Fruit fly (Drosophila melanogaster) whole organism, embryonic: Measurements from ENCODE around the gene SCAR.

Source experiments
- Adf1 ChIP-seq: fragments of 200-800 bp; sonication (Bioruptor generic); IDR thresholded peaks from 2 replicates; pipeline ENCODE4 v1.3.6; 2022; ENCODE audit warnings: missing biosample characterization, missing genetic modification characterization
- CG10274 ChIP-seq: fragments of 200-800 bp; sonication (Bioruptor generic); optimal IDR thresholded peaks from 3 replicates; lab custom pipeline; 2017; ENCODE audit warnings: missing biosample characterization, mild to moderate bottlenecking, missing genetic modification characterization
- CG10543 ChIP-seq: fragments of 200-800 bp; sonication (Bioruptor generic); optimal IDR thresholded peaks from 3 replicates; lab custom pipeline; 2017; ENCODE audit warnings: missing biosample characterization, mild to moderate bottlenecking, missing genetic modification characterization, moderate library complexity
- CG10565 ChIP-seq: fragments of 200-800 bp; sonication (Bioruptor generic); optimal IDR thresholded peaks from 3 replicates; lab custom pipeline; 2016; ENCODE audit warnings: missing biosample characterization, mild to moderate bottlenecking, missing genetic modification characterization
- CG13296 ChIP-seq: fragments of 200-800 bp; sonication (Bioruptor generic); optimal IDR thresholded peaks from 3 replicates; lab custom pipeline; 2018; ENCODE audit warnings: missing biosample characterization, mild to moderate bottlenecking, missing genetic modification characterization
- CG13424 ChIP-seq: fragments of 200-800 bp; sonication (Bioruptor generic); optimal IDR thresholded peaks from 2 replicates; lab custom pipeline; 2019; ENCODE audit warnings: missing biosample characterization, mild to moderate bottlenecking, missing genetic modification characterization, moderate library complexity
- CG14441 ChIP-seq: fragments of 200-800 bp; sonication (Bioruptor generic); IDR thresholded peaks from 2 replicates; pipeline ENCODE4 v1.3.6; 2022; ENCODE audit warnings: missing biosample characterization, missing genetic modification characterization
- CG15514 ChIP-seq: fragments of 200-800 bp; sonication (Bioruptor generic); optimal IDR thresholded peaks from 3 replicates; lab custom pipeline; 2017; ENCODE audit warnings: missing biosample characterization, missing genetic modification characterization, mild to moderate bottlenecking, moderate library complexity, missing genetic modification reagents
- CG17802 ChIP-seq: fragments of 200-800 bp; sonication (Bioruptor generic); optimal IDR thresholded peaks from 2 replicates; lab custom pipeline; 2018; ENCODE audit warnings: missing biosample characterization, mild to moderate bottlenecking, missing genetic modification characterization, moderate library complexity
- CG2120 ChIP-seq: fragments of 200-800 bp; sonication (Bioruptor generic); optimal IDR thresholded peaks from 3 replicates; lab custom pipeline; 2016; ENCODE audit warnings: missing biosample characterization, missing genetic modification characterization
- CG2678 ChIP-seq: fragments of 200-800 bp; sonication (Bioruptor generic); optimal IDR thresholded peaks from 3 replicates; lab custom pipeline; 2019; ENCODE audit warnings: missing biosample characterization, mild to moderate bottlenecking, missing genetic modification characterization, moderate library complexity
- CG34376 ChIP-seq: fragments of 200-800 bp; sonication (Bioruptor generic); optimal IDR thresholded peaks from 2 replicates; lab custom pipeline; 2018; ENCODE audit warnings: missing biosample characterization, mild to moderate bottlenecking, missing genetic modification characterization
- CG6813 ChIP-seq: fragments of 200-800 bp; sonication (Bioruptor generic); optimal IDR thresholded peaks from 2 replicates; lab custom pipeline; 2017; ENCODE audit warnings: missing biosample characterization, missing genetic modification characterization, mild to moderate bottlenecking, moderate library complexity, missing genetic modification reagents
- CG7556 ChIP-seq: fragments of 200-800 bp; sonication (Bioruptor generic); optimal IDR thresholded peaks from 2 replicates; lab custom pipeline; 2017; ENCODE audit warnings: missing biosample characterization, mild to moderate bottlenecking, missing genetic modification characterization
- CG8388 ChIP-seq: fragments of 200-800 bp; sonication (Bioruptor generic); optimal IDR thresholded peaks from 2 replicates; lab custom pipeline; 2019; ENCODE audit warnings: missing biosample characterization, mild to moderate bottlenecking, missing genetic modification characterization, moderate library complexity
- CG8478 ChIP-seq: fragments of >200 bp; optimal IDR thresholded peaks from 2 replicates; lab custom pipeline; 2018
- CG9437 ChIP-seq: fragments of 200-800 bp; sonication (Bioruptor generic); optimal IDR thresholded peaks from 2 replicates; lab custom pipeline; 2018; ENCODE audit warnings: missing biosample characterization, mild to moderate bottlenecking, missing genetic modification characterization
- D19B ChIP-seq: fragments of 200-800 bp; sonication (Bioruptor generic); optimal IDR thresholded peaks from 2 replicates; lab custom pipeline; 2017; ENCODE audit warnings: missing biosample characterization, mild to moderate bottlenecking, missing genetic modification characterization
- Doc3 ChIP-seq: fragments of 200-800 bp; sonication (Bioruptor generic); IDR thresholded peaks from 3 replicates; pipeline ENCODE4 v1.3.6; 2022; ENCODE audit warnings: missing biosample characterization, missing genetic modification characterization; ENCODE audit not compliant: partially characterized antibody
- Dref ChIP-seq: fragments of 200-800 bp; sonication (Bioruptor generic); IDR thresholded peaks from 2 replicates; pipeline ENCODE4 v1.3.6; 2022; ENCODE audit warnings: missing biosample characterization, missing genetic modification characterization
- E2f2 ChIP-seq: fragments of 200-800 bp; sonication (Bioruptor generic); IDR thresholded peaks from 2 replicates; pipeline ENCODE4 v1.3.6; 2022; ENCODE audit warnings: missing biosample characterization, missing genetic modification characterization
- Ets65A ChIP-seq: fragments of 200-800 bp; sonication (Bioruptor generic); peaks from one replicate; lab custom pipeline; 2016; ENCODE audit warnings: missing biosample characterization, missing genetic modification characterization
- Fer1 ChIP-seq: fragments of 200-800 bp; sonication (Bioruptor generic); optimal IDR thresholded peaks from 2 replicates; lab custom pipeline; 2017; ENCODE audit warnings: missing biosample characterization, mild to moderate bottlenecking, missing genetic modification characterization
- Fer2 ChIP-seq: fragments of 200-800 bp; sonication (Bioruptor generic); optimal IDR thresholded peaks from 2 replicates; lab custom pipeline; 2018; ENCODE audit warnings: missing biosample characterization, mild to moderate bottlenecking, missing genetic modification characterization, moderate library complexity
- Hr3 ChIP-seq: fragments of 200-800 bp; sonication (Bioruptor generic); optimal IDR thresholded peaks from 3 replicates; lab custom pipeline; 2016; ENCODE audit warnings: missing biosample characterization, missing genetic modification characterization
- Hsf ChIP-seq: fragments of 200-800 bp; sonication (Bioruptor generic); optimal IDR thresholded peaks from 3 replicates; lab custom pipeline; 2016; ENCODE audit warnings: missing biosample characterization, missing genetic modification characterization
- Lim3 ChIP-seq: fragments of 200-800 bp; sonication (Bioruptor generic); IDR thresholded peaks from 2 replicates; pipeline ENCODE4 v1.3.6; 2022; ENCODE audit warnings: missing biosample characterization, missing genetic modification characterization
- Med ChIP-seq: fragments of 200-800 bp; sonication (Bioruptor generic); peaks from one replicate; lab custom pipeline; 2016; ENCODE audit warnings: missing biosample characterization, missing genetic modification characterization, mild to moderate bottlenecking, inconsistent platforms, moderate library complexity
- Nf-YA ChIP-seq: fragments of 200-800 bp; sonication (Bioruptor generic); IDR thresholded peaks from 2 replicates; pipeline ENCODE4 v1.3.6; 2022; ENCODE audit warnings: missing biosample characterization, missing genetic modification characterization
- Pdp1 ChIP-seq, 2 experiments: fragments of 200-800 bp; sonication (Bioruptor generic); optimal IDR thresholded peaks; 3 replicates each; lab custom pipeline; 2016; ENCODE audit warnings: missing biosample characterization in 2 of 2, missing genetic modification characterization in 2 of 2, mild to moderate bottlenecking in 1 of 2, moderate library complexity in 1 of 2
- YL-1 ChIP-seq: fragments of 200-800 bp; sonication (Bioruptor generic); optimal IDR thresholded peaks from 3 replicates; lab custom pipeline; 2017; ENCODE audit warnings: missing biosample characterization, mild to moderate bottlenecking, missing genetic modification characterization
- fd102C ChIP-seq: fragments of 200-800 bp; sonication (Bioruptor generic); optimal IDR thresholded peaks from 2 replicates; lab custom pipeline; 2018; ENCODE audit warnings: missing biosample characterization, mild to moderate bottlenecking, missing genetic modification characterization, moderate library complexity
- gfzf ChIP-seq: fragments of 200-800 bp; sonication (Bioruptor generic); optimal IDR thresholded peaks from 2 replicates; lab custom pipeline; 2016; ENCODE audit warnings: missing biosample characterization, mild to moderate bottlenecking, missing genetic modification characterization, moderate library complexity
- hb ChIP-seq: fragments of 200-800 bp; sonication (Bioruptor generic); IDR thresholded peaks from 3 replicates; pipeline ENCODE4 v1.3.6; 2022; ENCODE audit warnings: missing biosample characterization, missing genetic modification characterization; ENCODE audit not compliant: partially characterized antibody
- lbe ChIP-seq: fragments of 200-800 bp; sonication (Bioruptor generic); optimal IDR thresholded peaks from 2 replicates; lab custom pipeline; 2016; ENCODE audit warnings: missing biosample characterization, mild to moderate bottlenecking, missing genetic modification characterization
- mirr ChIP-seq: fragments of 200-800 bp; sonication (Bioruptor generic); optimal IDR thresholded peaks from 3 replicates; lab custom pipeline; 2018; ENCODE audit warnings: missing biosample characterization, mild to moderate bottlenecking, missing genetic modification characterization
- nau ChIP-seq: fragments of 200-800 bp; sonication (Bioruptor generic); optimal IDR thresholded peaks from 3 replicates; lab custom pipeline; 2017; ENCODE audit warnings: missing biosample characterization, mild to moderate bottlenecking, missing genetic modification characterization, missing genetic modification reagents
- nerfin-2 ChIP-seq: fragments of 200-800 bp; sonication (Bioruptor generic); IDR thresholded peaks from 2 replicates; pipeline ENCODE4 v1.3.6; 2022; ENCODE audit warnings: missing biosample characterization, missing genetic modification characterization; ENCODE audit not compliant: partially characterized antibody
- nmo ChIP-seq: fragments of 200-800 bp; sonication (Bioruptor generic); optimal IDR thresholded peaks from 2 replicates; lab custom pipeline; 2018; ENCODE audit warnings: missing biosample characterization, mild to moderate bottlenecking, missing genetic modification characterization, moderate library complexity
- odd ChIP-seq: fragments of 200-800 bp; sonication (Bioruptor generic); optimal IDR thresholded peaks from 2 replicates; lab custom pipeline; 2017; ENCODE audit warnings: missing biosample characterization, mild to moderate bottlenecking, missing genetic modification characterization
- rib ChIP-seq: fragments of 200-800 bp; sonication (Bioruptor generic); IDR thresholded peaks from 2 replicates; pipeline ENCODE4 v1.3.6; 2022; ENCODE audit warnings: missing biosample characterization, missing genetic modification characterization
- sc ChIP-seq, 3 experiments: fragments of >200 bp in 2 of 3; fragments of 200-800 bp in 1 of 3; sonication (Bioruptor generic) in 1 of 3; optimal IDR thresholded peaks; 2 replicates in 2 of 3; 3 replicates in 1 of 3; lab custom pipeline; 2017; ENCODE audit warnings: mild to moderate bottlenecking in 1 of 3, missing biosample characterization in 1 of 3, missing genetic modification characterization in 1 of 3, missing genetic modification reagents in 1 of 3
- sug ChIP-seq: fragments of 200-800 bp; optimal IDR thresholded peaks from 2 replicates; lab custom pipeline; 2019; ENCODE audit warnings: missing biosample characterization, mild to moderate bottlenecking, missing genetic modification characterization, moderate library complexity
- tin ChIP-seq: fragments of 200-800 bp; sonication (Bioruptor generic); optimal IDR thresholded peaks from 3 replicates; lab custom pipeline; 2016; ENCODE audit warnings: missing biosample characterization, missing genetic modification characterization
- unpg ChIP-seq: fragments of 200-800 bp; sonication (Bioruptor generic); optimal IDR thresholded peaks from 3 replicates; lab custom pipeline; 2018; ENCODE audit warnings: missing biosample characterization, mild to moderate bottlenecking, missing genetic modification characterization, moderate library complexity

Gene SCAR

dm6 chr2L:10972224-10972623, 4.3 kb upstream of the SCAR start, which contains the start of gene CG16743:
TSS of gene CG16743 (plus strand) at chr2L:10972280.
- TF ChIP-seq unpg (GFP tag; lab: Kevin White, UChicago) (no peak), CG34376 (GFP tag; lab: Kevin White, UChicago) (peak; percentile 83), CG13424 (tag; lab: Kevin White, UChicago) (no peak), CG10565 (no peak), Pdp1 (GFP tag; optimal IDR thresholded peaks at IDR 0.05; lab: Kevin White, UChicago) (peak in 1 of 2 experiments; percentile 76), Doc3 (GFP tag; lab: Robert Waterston, UW) (no peak), rib (no peak), CG10543 (peak; percentile 34), lbe (GFP tag; lab: Kevin White, UChicago) (peak; percentile 50), CG2120 (peak; percentile 46), CG14441 (GFP tag; lab: Robert Waterston, UW) (no peak), CG8478 (lab: Kevin White, UChicago) (no peak), Hr3 (no peak), Fer2 (tag; lab: Kevin White, UChicago) (no peak), sug (tag; lab: Kevin White, UChicago) (peak; percentile 16), odd (GFP tag; lab: Kevin White, UChicago) (no peak), CG6813 (no peak), Nf-YA (GFP tag; lab: Robert Waterston, UW) (no peak), mirr (peak; percentile 17), CG10274 (GFP tag; lab: Kevin White, UChicago) (peak; percentile 72), Hsf (GFP tag; lab: Kevin White, UChicago) (no peak), CG9437 (GFP tag; lab: Kevin White, UChicago) (no peak), CG7556 (no peak), Med (peak; percentile 62), nerfin-2 (GFP tag; lab: Robert Waterston, UW) (no peak), D19B (peak; percentile 11), sc (optimal IDR thresholded peaks at IDR 0.05; lab: Kevin White, UChicago) (no peak), sc (GFP tag; optimal IDR thresholded peaks at IDR 0.05; lab: Kevin White, UChicago) (no peak), CG17802 (no peak), CG2678 (tag; lab: Kevin White, UChicago) (no peak)

dm6 chr2L:10974638-10975037, 1.9 kb upstream of the SCAR start:
- TF ChIP-seq Lim3 (GFP tag; lab: Robert Waterston, UW) = no peak
- TF ChIP-seq rib = 0 out of 2 replicates have a peak, but pooled peaks have one; percentile 25
- TF ChIP-seq CG8388 (GFP tag; lab: Kevin White, UChicago) = no peak
- TF ChIP-seq Dref (GFP tag; lab: Robert Waterston, UW) = no peak
- TF ChIP-seq hb (GFP tag; lab: Robert Waterston, UW) = 0 out of 3 replicates have a peak, but pooled peaks have one; percentile 54
- peak; percentile 53 for TF ChIP-seq Med
- peak; percentile 59 for TF ChIP-seq Ets65A (GFP tag; lab: Kevin White, UChicago)

dm6 chr2L:10975193-10975592, 1.4 kb upstream of the SCAR start, which contains the start of gene abo:
TSS of gene abo (minus strand) at chr2L:10975293.
- TF ChIP-seq Fer1 (GFP tag; lab: Kevin White, UChicago) (no peak), CG13296 (GFP tag; lab: Kevin White, UChicago) (no peak), fd102C (GFP tag; lab: Kevin White, UChicago) (no peak), nmo (GFP tag; lab: Kevin White, UChicago) (no peak), CG15514 (GFP tag; lab: Kevin White, UChicago) (no peak), E2f2 (GFP tag; lab: Robert Waterston, UW) (no peak), tin (GFP tag; lab: Kevin White, UChicago) (no peak), YL-1 (peak; percentile 34), gfzf (GFP tag; lab: Kevin White, UChicago) (peak; percentile 13), Adf1 (no peak), nau (GFP tag; lab: Kevin White, UChicago) (no peak)
